Fruit fly (Drosophila melanogaster) whole organism, prepupa: Measurements from ENCODE around the gene grsm.

Experiments
- Blimp-1 ChIP-seq: fragments of 200-800 bp; sonication (Bioruptor generic); optimal IDR thresholded peaks from 3 replicates; lab custom pipeline; 2017; ENCODE audit warnings: missing biosample characterization, missing genetic modification characterization, mild to moderate bottlenecking, moderate library complexity, missing genetic modification reagents
- CG10631 ChIP-seq: fragments of 200-800 bp; sonication (Bioruptor generic); optimal IDR thresholded peaks from 2 replicates; lab custom pipeline; 2016; ENCODE audit warnings: missing biosample characterization, missing genetic modification characterization
- CG10669 ChIP-seq: fragments of 200-800 bp; sonication (Bioruptor generic); optimal IDR thresholded peaks from 3 replicates; lab custom pipeline; 2018; ENCODE audit warnings: missing biosample characterization, mild to moderate bottlenecking, missing genetic modification characterization, moderate library complexity
- CG11294 ChIP-seq: fragments of 200-800 bp; sonication (Bioruptor generic); IDR thresholded peaks from 2 replicates; pipeline ENCODE4 v1.3.6; 2022; ENCODE audit warnings: missing biosample characterization, missing genetic modification characterization
- CG11762 ChIP-seq: fragments of 200-800 bp; sonication (Bioruptor generic); optimal IDR thresholded peaks from 3 replicates; lab custom pipeline; 2016; ENCODE audit warnings: missing biosample characterization, missing genetic modification characterization; ENCODE audit not compliant: insufficient read depth
- CG11902 ChIP-seq: fragments of 200-800 bp; sonication (Bioruptor generic); optimal IDR thresholded peaks from 3 replicates; lab custom pipeline; 2016; ENCODE audit warnings: missing biosample characterization, missing genetic modification characterization
- CG15336 ChIP-seq: fragments of 200-800 bp; sonication (Bioruptor generic); IDR thresholded peaks from 2 replicates; pipeline ENCODE4 v1.3.6; 2022; ENCODE audit warnings: missing biosample characterization, missing genetic modification characterization
- CG1621 ChIP-seq: fragments of 200-800 bp; sonication (Bioruptor generic); optimal IDR thresholded peaks from 3 replicates; lab custom pipeline; 2018; ENCODE audit warnings: missing biosample characterization, mild to moderate bottlenecking, missing genetic modification characterization
- CG3032 ChIP-seq: fragments of 200-800 bp; optimal IDR thresholded peaks from 2 replicates; lab custom pipeline; 2019; ENCODE audit warnings: missing biosample characterization, mild to moderate bottlenecking, missing genetic modification characterization, moderate library complexity
- CG32006 ChIP-seq: fragments of 200-800 bp; sonication (Bioruptor generic); optimal IDR thresholded peaks from 3 replicates; lab custom pipeline; 2017; ENCODE audit warnings: missing biosample characterization, mild to moderate bottlenecking, missing genetic modification characterization
- CG34406 ChIP-seq: fragments of 200-800 bp; sonication (Bioruptor generic); optimal IDR thresholded peaks from 3 replicates; lab custom pipeline; 2016; ENCODE audit warnings: missing biosample characterization, missing genetic modification characterization
- CG3919 ChIP-seq: fragments of 200-800 bp; sonication (Bioruptor generic); optimal IDR thresholded peaks from 3 replicates; lab custom pipeline; 2016; ENCODE audit warnings: missing biosample characterization, missing genetic modification characterization
- CG4318 ChIP-seq: fragments of 200-800 bp; sonication (Bioruptor generic); optimal IDR thresholded peaks from 3 replicates; lab custom pipeline; 2017; ENCODE audit warnings: missing biosample characterization, mild to moderate bottlenecking, missing genetic modification characterization
- CG6163 ChIP-seq: fragments of 200-800 bp; sonication (Bioruptor generic); IDR thresholded peaks from 3 replicates; pipeline ENCODE4 v1.3.6; 2022; ENCODE audit warnings: missing biosample characterization, missing genetic modification characterization
- CG6276 ChIP-seq: fragments of 200-800 bp; sonication (Bioruptor generic); optimal IDR thresholded peaks from 2 replicates; lab custom pipeline; 2017; ENCODE audit warnings: missing biosample characterization, mild to moderate bottlenecking, missing genetic modification characterization
- CG6808 ChIP-seq: fragments of 200-800 bp; sonication (Bioruptor generic); optimal IDR thresholded peaks from 3 replicates; lab custom pipeline; 2017; ENCODE audit warnings: missing biosample characterization, missing genetic modification characterization, mild to moderate bottlenecking, moderate library complexity, missing genetic modification reagents
- CG6854 ChIP-seq: fragments of 200-800 bp; sonication (Bioruptor generic); optimal IDR thresholded peaks from 2 replicates; lab custom pipeline; 2017; ENCODE audit warnings: missing biosample characterization, mild to moderate bottlenecking, missing genetic modification characterization
- CG7368 ChIP-seq: fragments of 200-800 bp; sonication (Bioruptor generic); optimal IDR thresholded peaks from 3 replicates; lab custom pipeline; 2016; ENCODE audit warnings: missing biosample characterization, missing genetic modification characterization
- CG8119 ChIP-seq: fragments of 200-800 bp; sonication (Bioruptor generic); IDR thresholded peaks from 3 replicates; pipeline ENCODE4 v1.3.6; 2022; ENCODE audit warnings: missing biosample characterization, missing genetic modification characterization
- CG9139 ChIP-seq: fragments of 200-800 bp; sonication (Bioruptor generic); optimal IDR thresholded peaks from 3 replicates; lab custom pipeline; 2017; ENCODE audit warnings: missing biosample characterization, mild to moderate bottlenecking, missing genetic modification characterization
- Eip78C ChIP-seq: fragments of 200-800 bp; sonication (Bioruptor generic); peaks from one replicate; lab custom pipeline; 2016; ENCODE audit warnings: missing biosample characterization, missing genetic modification characterization
- Eip93F ChIP-seq: fragments of 200-800 bp; sonication (Bioruptor generic); optimal IDR thresholded peaks from 2 replicates; lab custom pipeline; 2016; ENCODE audit warnings: missing biosample characterization, mild to moderate bottlenecking, missing genetic modification characterization
- Ets96B ChIP-seq: fragments of 200-800 bp; optimal IDR thresholded peaks from 2 replicates; lab custom pipeline; 2019; ENCODE audit warnings: missing biosample characterization, mild to moderate bottlenecking, missing genetic modification characterization, moderate library complexity
- Gug ChIP-seq: fragments of 200-800 bp; sonication (Bioruptor generic); IDR thresholded peaks from 2 replicates; pipeline ENCODE4 v1.3.6; 2022; ENCODE audit warnings: missing biosample characterization, missing genetic modification characterization
- Hr39 ChIP-seq: fragments of 200-800 bp; sonication (Bioruptor generic); optimal IDR thresholded peaks from 2 replicates; lab custom pipeline; 2016; ENCODE audit warnings: missing biosample characterization, missing genetic modification characterization
- Hr4 ChIP-seq: fragments of 200-800 bp; sonication (Bioruptor generic); optimal IDR thresholded peaks from 3 replicates; lab custom pipeline; 2016; ENCODE audit warnings: missing biosample characterization, missing genetic modification characterization
- Lpt ChIP-seq: fragments of 200-800 bp; sonication (Bioruptor generic); optimal IDR thresholded peaks from 3 replicates; lab custom pipeline; 2016; ENCODE audit warnings: missing biosample characterization, missing genetic modification characterization
- Met ChIP-seq: fragments of 200-800 bp; sonication (Bioruptor generic); optimal IDR thresholded peaks from 3 replicates; lab custom pipeline; 2016; ENCODE audit warnings: missing biosample characterization, missing genetic modification characterization
- OdsH ChIP-seq: fragments of 200-800 bp; sonication (Bioruptor generic); optimal IDR thresholded peaks from 3 replicates; lab custom pipeline; 2016; ENCODE audit warnings: missing biosample characterization, missing genetic modification characterization
- Smox ChIP-seq: fragments of 200-800 bp; sonication (Bioruptor generic); optimal IDR thresholded peaks from 3 replicates; lab custom pipeline; 2016; ENCODE audit warnings: missing biosample characterization, missing genetic modification characterization
- Sox102F ChIP-seq: fragments of 200-800 bp; sonication (Bioruptor generic); optimal IDR thresholded peaks from 2 replicates; lab custom pipeline; 2016; ENCODE audit warnings: missing biosample characterization, mild to moderate bottlenecking, missing genetic modification characterization
- Sox15 ChIP-seq: fragments of 200-800 bp; sonication (Bioruptor generic); optimal IDR thresholded peaks from 3 replicates; lab custom pipeline; 2016; ENCODE audit warnings: missing biosample characterization, missing genetic modification characterization
- achi ChIP-seq: fragments of 200-800 bp; sonication (Bioruptor generic); optimal IDR thresholded peaks from 3 replicates; lab custom pipeline; 2016; ENCODE audit warnings: missing biosample characterization, missing genetic modification characterization
- cyc ChIP-seq: fragments of 200-800 bp; sonication (Bioruptor generic); optimal IDR thresholded peaks from 3 replicates; lab custom pipeline; 2016; ENCODE audit warnings: missing biosample characterization, missing genetic modification characterization
- dac ChIP-seq: fragments of 200-800 bp; sonication (Bioruptor generic); optimal IDR thresholded peaks from 2 replicates; lab custom pipeline; 2017; ENCODE audit warnings: missing biosample characterization, mild to moderate bottlenecking, missing genetic modification characterization
- dsx ChIP-seq: fragments of 200-800 bp; optimal IDR thresholded peaks from 3 replicates; lab custom pipeline; 2019; ENCODE audit warnings: missing biosample characterization, mild to moderate bottlenecking, missing genetic modification characterization, moderate library complexity; ENCODE audit not compliant: poor library complexity, severe bottlenecking
- eg ChIP-seq: fragments of 200-800 bp; sonication (Bioruptor generic); IDR thresholded peaks from 3 replicates; pipeline ENCODE4 v1.3.6; 2022; ENCODE audit warnings: missing biosample characterization, missing genetic modification characterization
- esn ChIP-seq: fragments of 200-800 bp; sonication (Bioruptor generic); optimal IDR thresholded peaks from 2 replicates; lab custom pipeline; 2016; ENCODE audit warnings: missing biosample characterization, mild to moderate bottlenecking, missing genetic modification characterization, moderate library complexity
- fd85E ChIP-seq: fragments of 200-800 bp; sonication (Bioruptor generic); optimal IDR thresholded peaks from 3 replicates; lab custom pipeline; 2016; ENCODE audit warnings: missing biosample characterization, missing genetic modification characterization
- fkh ChIP-seq: fragments of 200-800 bp; sonication (Bioruptor generic); optimal IDR thresholded peaks from 3 replicates; lab custom pipeline; 2017; ENCODE audit warnings: missing biosample characterization, mild to moderate bottlenecking, missing genetic modification characterization, moderate library complexity
- net ChIP-seq: fragments of 200-800 bp; sonication (Bioruptor generic); optimal IDR thresholded peaks from 3 replicates; lab custom pipeline; 2016; ENCODE audit warnings: missing biosample characterization, missing genetic modification characterization
- pdm3 ChIP-seq: fragments of 200-800 bp; sonication (Bioruptor generic); optimal IDR thresholded peaks from 3 replicates; lab custom pipeline; 2016; ENCODE audit warnings: missing biosample characterization, missing genetic modification characterization
- salr ChIP-seq, 2 experiments: fragments of 200-800 bp; sonication (Bioruptor generic); optimal IDR thresholded peaks; 3 replicates each; lab custom pipeline; 2016 to 2018; ENCODE audit warnings: missing biosample characterization in 2 of 2, missing genetic modification characterization in 2 of 2, mild to moderate bottlenecking in 1 of 2
- spab ChIP-seq: fragments of 200-800 bp; sonication (Bioruptor generic); optimal IDR thresholded peaks from 2 replicates; lab custom pipeline; 2017; ENCODE audit warnings: missing biosample characterization, mild to moderate bottlenecking, missing genetic modification characterization, missing genetic modification reagents
- svp ChIP-seq: fragments of 200-800 bp; sonication (Bioruptor generic); peaks from one replicate; lab custom pipeline; 2016; ENCODE audit warnings: missing biosample characterization, missing genetic modification characterization
- topi ChIP-seq: fragments of 200-800 bp; sonication (Bioruptor generic); optimal IDR thresholded peaks from 3 replicates; lab custom pipeline; 2016; ENCODE audit warnings: missing biosample characterization, missing genetic modification characterization
- vri ChIP-seq: fragments of 200-800 bp; sonication (Bioruptor generic); optimal IDR thresholded peaks from 3 replicates; lab custom pipeline; 2016; ENCODE audit warnings: missing biosample characterization, mild to moderate bottlenecking, missing genetic modification characterization

Gene grsm

DNA sequence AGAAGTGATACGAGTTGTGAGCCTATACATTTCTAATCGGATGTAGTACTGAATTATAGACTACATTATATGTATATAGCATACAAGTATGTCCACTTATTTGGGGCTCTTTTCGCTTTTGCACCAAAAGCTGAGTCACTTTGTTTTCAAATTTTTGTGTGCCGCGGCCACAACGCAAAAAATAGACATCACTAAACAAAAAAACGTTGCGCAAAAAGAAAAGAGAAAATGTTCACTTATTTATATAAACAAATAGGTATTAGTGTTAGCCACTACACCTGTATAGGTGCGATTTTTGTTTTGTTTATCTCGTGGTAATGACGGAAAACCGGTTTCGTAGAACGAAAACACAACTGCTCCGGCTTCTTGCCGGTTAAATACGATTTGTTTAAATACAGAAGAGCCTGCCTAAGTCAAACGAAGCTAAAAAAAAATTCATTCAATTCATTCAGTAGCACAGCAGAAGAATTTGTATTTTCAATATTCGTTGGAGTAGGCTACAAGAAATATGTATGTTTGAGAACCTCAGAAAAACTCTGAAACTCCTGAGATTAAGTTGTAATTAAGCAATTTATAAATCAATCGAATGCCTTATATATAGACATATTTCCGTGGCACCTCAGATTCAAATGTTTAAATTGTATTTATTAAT lies 15.6 kb upstream of the grsm start (continued):
- TF ChIP-seq dsx (GFP tag; lab: Kevin White, UChicago) = no peak
- TF ChIP-seq Eip78C (GFP tag; lab: Kevin White, UChicago) = no peak
- peak; percentile 36 for TF ChIP-seq vri
- TF ChIP-seq cyc = no peak
- peak; percentile 13; the same call in 1 of the 3 replicates for TF ChIP-seq CG8119 (GFP tag; lab: Robert Waterston, UW)
- TF ChIP-seq net = no peak
- TF ChIP-seq pdm3 (GFP tag; lab: Kevin White, UChicago) = no peak
- peak; percentile 55; the same call in 2 of the 3 replicates for TF ChIP-seq eg (GFP tag; lab: Robert Waterston, UW)

DNA sequence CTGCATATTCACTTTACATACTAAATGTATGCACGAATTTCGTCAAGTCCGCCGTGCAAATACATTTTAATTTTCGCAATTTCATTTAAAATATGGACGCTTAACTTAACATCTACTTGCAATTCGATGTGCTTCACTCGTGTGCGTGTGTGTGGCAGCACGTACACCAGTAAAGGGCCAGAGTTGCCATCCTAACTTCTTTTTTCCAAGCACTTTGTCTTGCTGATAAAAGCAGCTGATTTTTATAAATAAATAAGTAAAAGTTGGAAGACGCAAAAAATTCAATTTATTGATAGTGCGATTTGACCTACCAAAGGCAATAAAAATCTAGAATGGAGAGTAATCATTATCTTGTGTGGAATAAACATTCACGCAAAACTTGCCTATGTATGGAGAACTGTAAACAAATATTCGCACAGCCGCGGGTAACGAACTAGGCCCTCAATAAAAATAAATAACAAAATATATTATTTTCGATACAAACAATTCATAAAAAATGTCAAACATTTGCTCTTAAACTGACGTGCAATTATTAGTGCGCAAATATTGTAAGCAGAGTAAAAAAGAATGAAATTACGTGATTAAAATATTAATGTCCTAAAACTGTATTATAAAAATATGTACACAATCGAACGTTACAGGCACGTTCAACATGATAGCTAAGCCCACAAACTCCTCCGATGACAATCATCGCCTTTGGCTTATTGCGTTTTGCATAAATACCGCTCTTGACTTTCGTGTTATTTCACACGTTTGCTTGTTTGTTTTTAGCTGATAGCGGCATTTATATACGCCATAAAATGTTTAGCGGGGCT lies 14.9 kb upstream of the grsm start:
- TF ChIP-seq CG1621 (tag; lab: Kevin White, UChicago) = peak; percentile 29
- no peak for TF ChIP-seq spab
- no peak for TF ChIP-seq CG7368
- TF ChIP-seq CG6163 (GFP tag; lab: Robert Waterston, UW) = peak; percentile 67
- peak; percentile 51 for TF ChIP-seq svp (GFP tag; lab: Kevin White, UChicago)
- TF ChIP-seq salr (GFP tag; optimal IDR thresholded peaks at IDR 0.05; lab: Kevin White, UChicago) = peak; percentile 25 to 64
- peak; percentile 63 for TF ChIP-seq OdsH (GFP tag; lab: Kevin White, UChicago)
- TF ChIP-seq CG6276 (GFP tag; lab: Kevin White, UChicago) = peak; percentile 70
- peak; percentile 61 for TF ChIP-seq achi (GFP tag; lab: Kevin White, UChicago)
- no peak for TF ChIP-seq Blimp-1 (GFP tag; lab: Kevin White, UChicago)
- TF ChIP-seq topi (GFP tag; lab: Kevin White, UChicago) = peak; percentile 65
- peak; percentile 68 for TF ChIP-seq CG3032 (tag; lab: Kevin White, UChicago)
- TF ChIP-seq Met (GFP tag; lab: Kevin White, UChicago) = peak; percentile 65
- peak; percentile 76 for TF ChIP-seq CG10669
- peak; percentile 63 for TF ChIP-seq Ets96B (tag; lab: Kevin White, UChicago)
- peak; percentile 40 for TF ChIP-seq Sox15 (GFP tag; lab: Kevin White, UChicago)
- TF ChIP-seq cyc = peak; percentile 31
- peak; percentile 60 for TF ChIP-seq esn (GFP tag; lab: Kevin White, UChicago)
- peak; percentile 85 for TF ChIP-seq fkh (GFP tag; lab: Kevin White, UChicago)
- peak; percentile 46 for TF ChIP-seq Smox (GFP tag; lab: Kevin White, UChicago)
- peak; percentile 79 for TF ChIP-seq CG32006 (GFP tag; lab: Kevin White, UChicago)
- peak; percentile 62 for TF ChIP-seq Gug
- peak; percentile 62 for TF ChIP-seq CG6808
- TF ChIP-seq Sox102F = no peak
- TF ChIP-seq Hr39 (GFP tag; lab: Kevin White, UChicago) = peak; percentile 50
- peak; percentile 54 for TF ChIP-seq CG34406 (GFP tag; lab: Kevin White, UChicago)
- peak; percentile 50 for TF ChIP-seq CG15336 (GFP tag; lab: Robert Waterston, UW)
- TF ChIP-seq Lpt = peak; percentile 55
- no peak for TF ChIP-seq CG3919 (GFP tag; lab: Kevin White, UChicago)
- peak; percentile 68 for TF ChIP-seq CG4318 (GFP tag; lab: Kevin White, UChicago)
- peak; percentile 25 for TF ChIP-seq dac (GFP tag; lab: Kevin White, UChicago)
- peak; percentile 59 for TF ChIP-seq net
- 0 out of 2 replicates have a peak, but pooled peaks have one; percentile 17 for TF ChIP-seq CG11294 (GFP tag; lab: Robert Waterston, UW)
- TF ChIP-seq CG8119 (GFP tag; lab: Robert Waterston, UW) = peak; percentile 71
- TF ChIP-seq fd85E (GFP tag; lab: Kevin White, UChicago) = peak; percentile 21
- TF ChIP-seq CG11762 (GFP tag; lab: Kevin White, UChicago) = peak; percentile 44
- peak; percentile 43 for TF ChIP-seq Eip93F (GFP tag; lab: Kevin White, UChicago)
- no peak for TF ChIP-seq CG6854 (GFP tag; lab: Kevin White, UChicago)
- peak; percentile 65 for TF ChIP-seq Hr4 (GFP tag; lab: Kevin White, UChicago)
- TF ChIP-seq CG10631 = peak; percentile 49
- TF ChIP-seq CG9139 (GFP tag; lab: Kevin White, UChicago) = no peak
- peak; percentile 32 for TF ChIP-seq CG11902
